Worm (Caenorhabditis elegans): Measurements from ENCODE around the gene clec-21.

clec-21 gene

ce11 chrII:1613972-1614371 is 29.9 kb upstream of the clec-21 start, which contains the start of gene fbxa-164 (continued):
- no peak for TF ChIP-seq fkh-6 (tag; optimal IDR thresholded peaks at IDR 0.05)

DNA sequence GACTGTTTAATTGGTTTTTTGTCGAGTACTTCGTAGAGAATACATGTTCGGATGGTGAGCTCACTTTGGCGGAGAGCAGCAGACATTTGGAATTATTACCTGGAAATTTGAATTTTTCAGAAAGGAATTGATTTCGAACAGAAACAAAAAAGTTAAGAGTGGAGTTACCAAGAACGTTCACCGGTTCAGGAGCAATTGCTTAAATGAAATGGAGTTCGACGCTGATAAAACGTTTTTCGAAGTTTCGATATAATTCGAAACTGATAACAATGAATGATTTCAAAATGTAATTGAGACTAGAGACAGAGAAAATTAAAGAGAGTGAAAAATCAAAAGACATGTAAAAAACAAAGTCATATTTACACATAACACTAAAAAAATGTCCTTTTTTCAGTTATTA is 26.6 kb upstream of the clec-21 start, which contains the start of gene fbxa-163:
Gene fbxa-163 (minus strand): TSS at position 101 of the 400 bp plus-strand sequence.
- TF ChIP-seq ceh-22 (tag; optimal IDR thresholded peaks at IDR 0.05) (no peak), K09A11.1 (tag; optimal IDR thresholded peaks at IDR 0.05; ENCODE audit: insufficient read depth) (no peak), ref-2 (tag; optimal IDR thresholded peaks at IDR 0.05) (no peak), odd-2 (tag; optimal IDR thresholded peaks at IDR 0.05) (no peak), ttx-3 (tag; optimal IDR thresholded peaks at IDR 0.05) (no peak), pha-4 (tag; optimal IDR thresholded peaks at IDR 0.05) (no peak), unc-55 (GFP tag; optimal IDR thresholded peaks at IDR 0.05) (no peak), mec-3 (tag; optimal IDR thresholded peaks at IDR 0.05; ENCODE audit: borderline replicate concordance) (no peak)

ce11 chrII:1608915-1609314 is 24.9 kb upstream of the clec-21 start:
- TF ChIP-seq unc-86 (tag; optimal IDR thresholded peaks at IDR 0.05) (no peak), nhr-232 (tag; optimal IDR thresholded peaks at IDR 0.05) (no peak), tbx-2 (tag; optimal IDR thresholded peaks at IDR 0.05) (no peak), C08G9.2 (tag; optimal IDR thresholded peaks at IDR 0.05) (no peak), sdc-2 (tag; optimal IDR thresholded peaks at IDR 0.05) (no peak), ceh-19 (GFP tag; optimal IDR thresholded peaks at IDR 0.05) (no peak), ceh-22 (tag; optimal IDR thresholded peaks at IDR 0.05) (no peak), rnt-1 (tag; optimal IDR thresholded peaks at IDR 0.05) (no peak), elt-2 (tag; optimal IDR thresholded peaks at IDR 0.05) (no peak)

DNA sequence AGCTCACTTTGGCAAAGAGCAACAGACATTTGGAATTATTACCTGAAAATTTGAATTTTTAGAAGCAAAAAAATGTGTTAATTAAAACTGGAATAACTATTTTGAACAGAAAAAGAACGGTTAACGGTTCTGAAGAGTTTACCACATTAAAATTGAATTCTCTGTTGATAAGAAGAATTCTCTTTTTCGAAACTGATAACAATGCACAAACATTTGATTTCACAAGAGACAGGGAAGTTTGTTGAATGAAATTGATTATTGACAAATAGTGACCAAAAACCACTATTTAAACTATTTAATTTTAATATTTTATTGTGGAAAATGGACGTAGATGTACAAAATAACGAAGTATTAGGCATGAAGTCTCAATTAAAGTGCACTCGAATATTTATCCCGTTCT is 23.5 kb upstream of the clec-21 start:
- TF ChIP-seq unc-55 (GFP tag; optimal IDR thresholded peaks at IDR 0.05) (no peak), unc-42 (tag; optimal IDR thresholded peaks at IDR 0.05) (no peak)

DNA sequence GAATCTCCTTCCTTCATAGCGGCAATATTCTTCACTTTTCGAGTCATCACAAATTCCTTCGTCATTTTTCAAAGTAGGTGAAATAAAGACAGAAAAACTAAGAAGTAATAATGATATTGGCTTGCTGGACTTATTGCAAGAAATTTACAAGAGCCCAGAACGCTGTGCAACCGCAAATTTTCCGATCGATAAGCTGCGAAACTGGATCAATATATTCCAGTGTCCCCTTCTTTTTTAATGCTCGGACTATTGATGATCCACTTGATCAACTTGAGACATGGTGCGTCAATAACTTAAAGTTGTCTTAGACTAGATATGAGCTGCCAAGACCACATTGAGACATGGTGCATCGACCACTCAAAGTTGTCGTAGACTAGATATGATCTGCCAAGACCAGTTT is 22.0 kb upstream of the clec-21 start, which contains the start of gene bath-33:
Gene bath-33 (minus strand): TSS at position 101 of the 400 bp plus-strand sequence.
- no peak for TF ChIP-seq nhr-11 (tag; optimal IDR thresholded peaks at IDR 0.05)
- TF ChIP-seq Y22D7AL.16 (tag; optimal IDR thresholded peaks at IDR 0.05): no peak
- TF ChIP-seq dmd-4 (tag; optimal IDR thresholded peaks at IDR 0.05; ENCODE audit: borderline replicate concordance): no peak

DNA sequence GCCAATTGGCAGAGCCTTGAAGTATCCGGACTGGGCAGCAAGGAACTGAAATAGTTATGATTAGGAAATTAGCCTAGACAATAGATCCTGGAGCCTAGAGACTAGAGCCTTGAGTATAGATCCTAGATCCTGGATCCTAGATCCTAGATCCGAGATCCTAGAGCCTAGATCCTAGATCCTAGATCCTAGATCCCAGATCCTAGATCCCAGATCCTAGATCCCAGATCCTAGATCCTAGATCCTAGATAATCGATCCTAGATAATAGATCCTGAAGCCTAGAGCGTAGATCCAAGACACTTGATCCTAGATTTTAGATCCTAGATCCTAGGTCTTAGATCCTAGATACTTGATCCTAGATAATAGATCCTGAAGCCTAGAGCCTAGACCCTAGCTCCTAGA is 21.0 kb upstream of the clec-21 start:
- TF ChIP-seq ceh-14 (tag; optimal IDR thresholded peaks at IDR 0.05) (no peak), dve-1 (tag; optimal IDR thresholded peaks at IDR 0.05) (peak; percentile 98)

DNA sequence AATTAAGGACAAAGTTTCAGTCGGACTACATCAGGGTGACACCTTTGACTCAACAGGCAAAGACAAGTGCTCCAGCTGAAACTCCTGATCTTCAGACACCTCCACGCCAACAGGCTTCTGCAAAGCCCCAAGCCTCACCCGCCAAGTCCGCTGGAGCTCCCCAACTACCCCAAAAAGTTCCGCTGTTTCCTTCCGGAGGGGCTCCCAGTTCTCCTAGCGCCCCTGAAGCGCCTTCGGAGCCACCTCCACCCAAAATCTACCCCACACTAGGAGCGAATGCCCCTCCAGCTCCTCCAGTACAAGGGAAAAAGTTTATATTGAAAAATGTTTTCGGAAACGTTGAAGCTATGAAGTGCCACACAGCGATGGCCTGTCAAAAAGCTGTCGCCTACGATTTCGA is 19.0 kb upstream of the clec-21 start:
- TF ChIP-seq tbx-2 (tag; optimal IDR thresholded peaks at IDR 0.05) (no peak), ref-2 (tag; optimal IDR thresholded peaks at IDR 0.05) (no peak)

ce11 chrII:1601507-1601906 is 17.5 kb upstream of the clec-21 start, which contains the start of gene bath-47:
bath-47 (plus strand) TSS chrII:1601811.
- TF ChIP-seq npax-4 (tag; optimal IDR thresholded peaks at IDR 0.05) (no peak), nhr-232 (tag; optimal IDR thresholded peaks at IDR 0.05) (no peak), ets-4 (tag; optimal IDR thresholded peaks at IDR 0.05) (no peak), tbx-2 (tag; optimal IDR thresholded peaks at IDR 0.05) (no peak), ceh-14 (tag; optimal IDR thresholded peaks at IDR 0.05) (no peak), rnt-1 (tag; optimal IDR thresholded peaks at IDR 0.05) (no peak), dmd-4 (tag; optimal IDR thresholded peaks at IDR 0.05; ENCODE audit: borderline replicate concordance) (no peak), nfya-1 (tag; optimal IDR thresholded peaks at IDR 0.05) (no peak), lin-11 (tag; optimal IDR thresholded peaks at IDR 0.05) (no peak)

Measured in whole organism, late embryonic.